Worm (Caenorhabditis elegans) whole organism, mixed stage, embryonic: ENCODE measurements around the gene K07E3.4.

Experiments used
- M03D4.4 ChIP-seq: sonication (generic microtip); optimal IDR thresholded peaks from 2 replicates; lab custom pipeline; 2017; ENCODE audit warnings: mild to moderate bottlenecking, missing genetic modification characterization, missing compliant biosample characterization
- blmp-1 ChIP-seq: fragments of 150-350 bp; optimal IDR thresholded peaks from 2 replicates; lab custom pipeline; 2014; ENCODE audit warnings: missing biosample characterization, missing genetic modification characterization
- ces-1 ChIP-seq: fragments of 150-350 bp; optimal IDR thresholded peaks from 2 replicates; lab custom pipeline; 2014; ENCODE audit warnings: missing biosample characterization, missing genetic modification reagents, missing genetic modification characterization
- elt-3 ChIP-seq: fragments of 150-350 bp; optimal IDR thresholded peaks from 2 replicates; lab custom pipeline; 2014; ENCODE audit warnings: missing biosample characterization, missing genetic modification characterization
- hlh-1 ChIP-seq: fragments of 150-350 bp; optimal IDR thresholded peaks from 2 replicates; lab custom pipeline; 2014; ENCODE audit warnings: missing biosample characterization, missing genetic modification reagents, missing genetic modification characterization
- lin-32 ChIP-seq: fragments of 200-800 bp; sonication (Bioruptor generic); optimal IDR thresholded peaks from 2 replicates; lab custom pipeline; 2018; ENCODE audit warnings: mild to moderate bottlenecking, missing genetic modification characterization, missing compliant biosample characterization
- lsy-2 ChIP-seq: fragments of 150-350 bp; optimal IDR thresholded peaks from 2 replicates; lab custom pipeline; 2014; ENCODE audit warnings: missing biosample characterization, missing genetic modification characterization
- nhr-237 ChIP-seq: fragments of 150-350 bp; optimal IDR thresholded peaks from 2 replicates; lab custom pipeline; 2014; ENCODE audit warnings: missing biosample characterization, missing genetic modification characterization
- nhr-76 ChIP-seq: sonication (generic microtip); optimal IDR thresholded peaks from 2 replicates; lab custom pipeline; 2017; ENCODE audit warnings: missing biosample characterization, missing genetic modification characterization
- pha-4 ChIP-seq: fragments of 150-350 bp; optimal IDR thresholded peaks from 2 replicates; lab custom pipeline; 2018; ENCODE audit warnings: missing biosample characterization, missing genetic modification reagents, missing genetic modification characterization
- snpc-4 ChIP-seq: fragments of 150-350 bp; optimal IDR thresholded peaks from 2 replicates; lab custom pipeline; 2014; ENCODE audit warnings: missing biosample characterization, missing genetic modification characterization
- sptf-1 ChIP-seq: sonication (generic microtip); optimal IDR thresholded peaks from 2 replicates; lab custom pipeline; 2017; ENCODE audit warnings: mild to moderate bottlenecking, missing genetic modification characterization, moderate library complexity, missing compliant biosample characterization

ce11 chrX:8086725-8087641, 3.2 kb upstream of the K07E3.4 start:
- TF ChIP-seq pha-4 (no peak), snpc-4 (tag; lab: Kevin White, UChicago) (no peak), nhr-76 (no peak), nhr-237 (no peak), M03D4.4 (no peak), lsy-2 (tag; lab: Kevin White, UChicago) (no peak), blmp-1 (tag; lab: Kevin White, UChicago) (no peak), hlh-1 (tag; lab: Kevin White, UChicago) (no peak), sptf-1 (tag; lab: Kevin White, UChicago) (no peak), lin-32 (GFP tag; lab: Kevin White, UChicago) (no peak), ces-1 (GFP tag; lab: Kevin White, UChicago) (no peak), elt-3 (tag; lab: Kevin White, UChicago) (no peak)
